Fruit fly (Drosophila melanogaster): Measurements from ENCODE around the gene ChLD3.

Gene ChLD3

DNA sequence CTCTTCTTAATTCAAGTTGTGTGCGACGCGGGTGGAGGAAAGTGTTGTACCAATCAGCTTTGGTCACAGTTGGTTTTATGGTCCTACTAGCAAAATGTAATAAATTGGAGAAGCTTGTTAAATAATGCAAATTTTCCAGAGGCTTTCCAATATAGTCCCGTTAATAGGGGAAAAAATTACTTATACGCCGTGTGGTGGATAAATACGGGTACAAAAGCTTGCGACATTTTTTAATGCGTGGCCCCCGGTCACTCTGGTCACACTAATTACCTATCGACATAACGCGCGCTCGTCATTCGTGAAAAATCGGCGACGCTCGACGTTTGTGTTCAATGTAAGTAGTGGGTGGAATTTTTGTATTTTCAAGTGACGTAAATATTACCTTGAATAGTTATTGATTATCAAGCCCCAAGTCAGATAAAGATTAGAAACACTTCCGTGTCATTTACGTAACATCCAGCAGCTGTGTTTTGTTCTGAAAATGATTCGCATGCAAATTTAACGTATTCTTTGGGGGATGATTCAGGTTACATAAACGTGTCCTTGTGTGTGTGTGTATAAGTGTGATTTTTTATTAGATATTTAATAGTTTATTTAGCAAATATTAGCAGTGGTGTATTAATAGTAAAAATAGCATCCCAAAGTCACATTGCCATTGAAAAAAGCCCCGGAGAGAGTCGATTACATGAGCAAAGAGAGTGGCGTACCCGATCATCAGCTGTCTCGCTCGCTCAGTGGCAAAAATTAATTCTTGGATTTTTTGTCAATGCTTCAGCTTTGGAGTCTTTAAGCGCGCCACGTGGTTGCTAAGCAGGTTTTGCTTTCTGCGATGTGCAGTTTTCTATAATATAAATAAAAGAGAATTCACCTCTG, 18.8 kb upstream of the ChLD3 start, which contains the start of gene Cyt-c-p (continued):
- no peak for TF ChIP-seq CG16815 (GFP tag; optimal IDR thresholded peaks at IDR 0.05)
- no peak for TF ChIP-seq H15 (GFP tag; IDR thresholded peaks at IDR 0.05)
- no peak for TF ChIP-seq corto (GFP tag; optimal IDR thresholded peaks at IDR 0.05)
- peak; percentile 20 for TF ChIP-seq cwo (GFP tag; optimal IDR thresholded peaks at IDR 0.05)
- TF ChIP-seq Spps (tag; optimal IDR thresholded peaks at IDR 0.05), result no peak
- peak; percentile 6 for TF ChIP-seq bcd (GFP tag; optimal IDR thresholded peaks at IDR 0.05)
- peak; percentile 19 for TF ChIP-seq nerfin-1 (tag; optimal IDR thresholded peaks at IDR 0.05)
- no peak for TF ChIP-seq CG11695 (GFP tag; IDR thresholded peaks at IDR 0.05)
- no peak for TF ChIP-seq ato (GFP tag; IDR thresholded peaks at IDR 0.05; ENCODE audit: partially characterized antibody)
- TF ChIP-seq CG3726 (GFP tag; IDR thresholded peaks at IDR 0.05), result no peak
- TF ChIP-seq CG18599 (GFP tag; optimal IDR thresholded peaks at IDR 0.05), result peak; percentile 71
- no peak; the same call in 1 of the 2 replicates for TF ChIP-seq Adf1 (GFP tag; IDR thresholded peaks at IDR 0.05)
- no peak for TF ChIP-seq B-H1 (GFP tag; IDR thresholded peaks at IDR 0.05)
- TF ChIP-seq CG10543 (GFP tag; optimal IDR thresholded peaks at IDR 0.05), result peak; percentile 29
- 0 out of 2 replicates have a peak, but pooled peaks have one; percentile 22 for TF ChIP-seq vvl (GFP tag; IDR thresholded peaks at IDR 0.05)
- peak; percentile 75 for TF ChIP-seq hkb (optimal IDR thresholded peaks at IDR 0.05)
- TF ChIP-seq hkb (GFP tag; IDR thresholded peaks at IDR 0.05), result 0 out of 2 replicates have a peak, but pooled peaks have one; percentile 25
- no peak for TF ChIP-seq Gug (GFP tag; IDR thresholded peaks at IDR 0.05)
- peak; percentile 82 for TF ChIP-seq sens (GFP tag)
- peak; percentile 55 for TF ChIP-seq CG12391 (tag; optimal IDR thresholded peaks at IDR 0.05)
- peak; percentile 26 for TF ChIP-seq pb (GFP tag; optimal IDR thresholded peaks at IDR 0.05)
- TF ChIP-seq Asciz (GFP tag; optimal IDR thresholded peaks at IDR 0.05), result peak; percentile 34
- no peak for TF ChIP-seq Side (GFP tag; optimal IDR thresholded peaks at IDR 0.05)
- peak; percentile 98 for TF ChIP-seq CG9797 (GFP tag; optimal IDR thresholded peaks at IDR 0.05)
- TF ChIP-seq CG7372 (GFP tag; IDR thresholded peaks at IDR 0.05), result no peak
- peak; percentile 6 for TF ChIP-seq wek (GFP tag; optimal IDR thresholded peaks at IDR 0.05)
- TF ChIP-seq CG4854 (GFP tag; optimal IDR thresholded peaks at IDR 0.05), result peak; percentile 12
- no peak for TF ChIP-seq CG8478 (optimal IDR thresholded peaks at IDR 0.05)
- peak; percentile 75 for TF ChIP-seq CG14710 (tag; optimal IDR thresholded peaks at IDR 0.05)
- no peak for TF ChIP-seq Camta (GFP tag; optimal IDR thresholded peaks at IDR 0.05)
- TF ChIP-seq CG14860 (GFP tag; IDR thresholded peaks at IDR 0.05; ENCODE audit: partially characterized antibody), result peak; percentile 17; the same call in 1 of the 3 replicates
- TF ChIP-seq Oaz (GFP tag; IDR thresholded peaks at IDR 0.05), result no peak
- TF ChIP-seq CG34376 (GFP tag; optimal IDR thresholded peaks at IDR 0.05), result peak; percentile 88
- peak; percentile 6 for TF ChIP-seq salm (tag; optimal IDR thresholded peaks at IDR 0.05)
- TF ChIP-seq fd3F (GFP tag; optimal IDR thresholded peaks at IDR 0.05), result no peak
- TF ChIP-seq MTF-1 (GFP tag; optimal IDR thresholded peaks at IDR 0.05; ENCODE audit: borderline replicate concordance), result no peak
- TF ChIP-seq aop (GFP tag; IDR thresholded peaks at IDR 0.05), result no peak
- no peak for TF ChIP-seq CG9876 (GFP tag; optimal IDR thresholded peaks at IDR 0.05)
- no peak for TF ChIP-seq croc (GFP tag; conservative IDR thresholded peaks at IDR 0.05)
- no peak for TF ChIP-seq zfh1 (GFP tag; IDR thresholded peaks at IDR 0.05)
- TF ChIP-seq CG12104 (GFP tag; optimal IDR thresholded peaks at IDR 0.05), result no peak
- TF ChIP-seq CG6175 (GFP tag; IDR thresholded peaks at IDR 0.05), result no peak
- peak; percentile 86 for TF ChIP-seq Neu2 (GFP tag; optimal IDR thresholded peaks at IDR 0.05; ENCODE audit: borderline replicate concordance)
- TF ChIP-seq gem (tag; optimal IDR thresholded peaks at IDR 0.05), result peak; percentile 20
- TF ChIP-seq PHDP (tag; optimal IDR thresholded peaks at IDR 0.05), result peak; percentile 36
- peak; percentile 16 for TF ChIP-seq CG17385 (GFP tag; optimal IDR thresholded peaks at IDR 0.05)
- peak; percentile 61 for TF ChIP-seq CG2712 (tag; optimal IDR thresholded peaks at IDR 0.05)
- TF ChIP-seq yki (optimal IDR thresholded peaks at IDR 0.05), result no peak
- no peak for TF ChIP-seq CG8765 (GFP tag; IDR thresholded peaks at IDR 0.05)
- TF ChIP-seq CG12219 (GFP tag; optimal IDR thresholded peaks at IDR 0.05), result no peak

All from whole organism, embryonic.